Worm (Caenorhabditis elegans) whole organism, young adult: ENCODE data around the gene sma-3.

Experiments
- C17E4.6 ChIP-seq: fragments of 200-800 bp; sonication (Bioruptor generic); IDR thresholded peaks from 2 replicates; pipeline ENCODE4 v1.3.6; 2022; ENCODE audit warnings: missing genetic modification reagents, missing genetic modification characterization, missing compliant biosample characterization
- ekl-4 ChIP-seq: fragments of 200-800 bp; sonication (Bioruptor generic); IDR thresholded peaks from 2 replicates; pipeline ENCODE4 v1.3.6; 2022; ENCODE audit warnings: missing genetic modification reagents, missing genetic modification characterization, missing compliant biosample characterization
- fkh-3 ChIP-seq: sonication (generic microtip); optimal IDR thresholded peaks from 2 replicates; lab custom pipeline; 2016; ENCODE audit warnings: mild to moderate bottlenecking, missing genetic modification characterization, missing compliant biosample characterization
- snpc-4 ChIP-seq, 5 experiments: fragments of 150-350 bp in 1 of 5; sonication (generic microtip) in 4 of 5; optimal IDR thresholded peaks; 2 replicates each; lab custom pipeline; 2014 to 2018; ENCODE audit warnings: missing genetic modification characterization in 5 of 5, missing biosample characterization in 3 of 5, antibody characterized with exemption in 2 of 5, mild to moderate bottlenecking in 2 of 5, missing compliant biosample characterization in 2 of 5, missing genotype in 2 of 5, moderate library complexity in 2 of 5, missing genetic modification reagents in 1 of 5

DNA sequence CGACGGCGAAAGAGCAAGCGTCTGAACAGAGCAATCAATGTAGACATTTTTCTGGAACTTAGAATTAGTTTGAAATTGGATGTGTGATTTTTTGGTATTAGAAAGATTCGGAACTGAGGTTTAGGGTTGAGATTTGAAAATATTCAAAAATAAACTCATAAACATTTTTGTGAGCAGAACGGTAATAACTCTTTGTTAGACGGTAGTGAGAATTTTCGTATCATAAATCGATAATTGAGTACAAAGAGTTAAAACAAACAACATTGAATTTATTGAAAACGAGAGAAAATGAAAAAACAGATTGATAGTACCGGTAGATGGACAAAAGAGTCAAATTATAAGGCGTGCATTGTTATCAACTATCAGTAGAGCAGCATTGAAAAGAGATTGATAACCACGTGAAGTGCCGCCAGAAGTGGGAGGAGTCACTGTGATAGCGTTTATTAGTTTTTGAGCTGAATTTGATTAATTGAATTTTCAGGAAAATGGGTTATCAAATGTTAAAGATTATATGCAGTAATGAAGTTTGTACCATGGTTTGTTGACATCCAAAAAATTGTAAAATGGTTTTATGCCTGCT lies 44.4 kb downstream of the sma-3 start, which contains the start of gene F28F5.6:
- no peak for TF ChIP-seq C17E4.6 (GFP tag; lab: Robert Waterston, UW)
- TF ChIP-seq snpc-4 (GFP tag; optimal IDR thresholded peaks at IDR 0.05; lab: Kevin White, UChicago): no peak
- TF ChIP-seq snpc-4 (tag; optimal IDR thresholded peaks at IDR 0.05; lab: Kevin White, UChicago): no peak
- no peak for TF ChIP-seq ekl-4 (GFP tag; lab: Robert Waterston, UW)
- TF ChIP-seq fkh-3 (tag; lab: Kevin White, UChicago): no peak
